Worm (Caenorhabditis elegans) whole organism, young adult: ENCODE measurements around the gene Y55F3AM.9.
A peak's percentile ranks its signal among the peaks of the same experiment; 100 is the strongest.

Experiments used
- B0019.2 ChIP-seq: fragments of 200-800 bp; sonication (Bioruptor generic); conservative IDR thresholded peaks from 2 replicates; pipeline ENCODE4 v1.3.6; 2022; ENCODE audit warnings: missing genetic modification reagents, missing genetic modification characterization, missing compliant biosample characterization
- K12H6.12 ChIP-seq: fragments of 200-800 bp; sonication (Bioruptor generic); optimal IDR thresholded peaks from 2 replicates; lab custom pipeline; 2018; ENCODE audit warnings: mild to moderate bottlenecking, missing genetic modification characterization, missing compliant biosample characterization
- T07F8.4 ChIP-seq: sonication (generic microtip); optimal IDR thresholded peaks from 2 replicates; lab custom pipeline; 2016; ENCODE audit warnings: mild to moderate bottlenecking, missing genetic modification characterization, moderate library complexity, missing compliant biosample characterization
- Y53G8AR.9 ChIP-seq: fragments of 200-800 bp; sonication (Bioruptor generic); conservative IDR thresholded peaks from 2 replicates; pipeline ENCODE4 v1.3.6; 2022; ENCODE audit warnings: missing genetic modification reagents, missing genetic modification characterization, missing compliant biosample characterization
- ama-1 ChIP-seq, 3 experiments: fragments of 150-350 bp in 1 of 3; sonication (generic microtip) in 2 of 3; optimal IDR thresholded peaks; 2 replicates each; lab custom pipeline; 2014 to 2018; ENCODE audit warnings: missing biosample characterization in 2 of 3, missing genetic modification characterization in 2 of 3, missing genetic modification reagents in 2 of 3
- hrde-1 ChIP-seq: sonication (generic microtip); optimal IDR thresholded peaks from 2 replicates; lab custom pipeline; 2016; ENCODE audit warnings: missing genetic modification characterization, mild to moderate bottlenecking, missing compliant biosample characterization, moderate library complexity, missing genotype, missing genetic modification reagents, borderline replicate concordance
- lin-54 ChIP-seq: fragments of 200-800 bp; sonication (Bioruptor generic); optimal IDR thresholded peaks from 2 replicates; lab custom pipeline; 2018; ENCODE audit warnings: mild to moderate bottlenecking, missing genetic modification characterization, missing compliant biosample characterization
- nhr-90 ChIP-seq: sonication (generic microtip); optimal IDR thresholded peaks from 2 replicates; lab custom pipeline; 2016; ENCODE audit warnings: missing genotype, mild to moderate bottlenecking, missing genetic modification characterization, missing compliant biosample characterization
- snpc-4 ChIP-seq, 5 experiments: fragments of 150-350 bp in 1 of 5; sonication (generic microtip) in 4 of 5; optimal IDR thresholded peaks; 2 replicates each; lab custom pipeline; 2014 to 2018; ENCODE audit warnings: missing genetic modification characterization in 5 of 5, missing biosample characterization in 3 of 5, antibody characterized with exemption in 2 of 5, mild to moderate bottlenecking in 2 of 5, missing compliant biosample characterization in 2 of 5, missing genotype in 2 of 5, moderate library complexity in 2 of 5, missing genetic modification reagents in 1 of 5
- unc-62 ChIP-seq: fragments of 150-350 bp; optimal IDR thresholded peaks from 2 replicates; lab custom pipeline; 2014; ENCODE audit warnings: missing biosample characterization, missing genetic modification reagents, missing genetic modification characterization
- zfh-2 ChIP-seq: fragments of 200-800 bp; sonication (Bioruptor generic); conservative IDR thresholded peaks from 2 replicates; pipeline ENCODE4 v1.3.6; 2022; ENCODE audit warnings: missing genetic modification reagents, missing genetic modification characterization, missing compliant biosample characterization

ce11 chrIV:1019801-1020200 lies 10.3 kb upstream of the Y55F3AM.9 start:
- TF ChIP-seq nhr-90 = no peak
- no peak for TF ChIP-seq T07F8.4 (tag; lab: Kevin White, UChicago)
- TF ChIP-seq unc-62 (GFP tag; lab: Kevin White, UChicago) = no peak
- TF ChIP-seq zfh-2 (GFP tag; lab: Robert Waterston, UW) = peak; percentile 53
- TF ChIP-seq snpc-4 (GFP tag; optimal IDR thresholded peaks at IDR 0.05; lab: Kevin White, UChicago) = no peak
- TF ChIP-seq snpc-4 (tag; optimal IDR thresholded peaks at IDR 0.05; lab: Kevin White, UChicago) = no peak
- no peak for TF ChIP-seq lin-54 (GFP tag; lab: Kevin White, UChicago)
- TF ChIP-seq K12H6.12 = no peak
- TF ChIP-seq ama-1 (optimal IDR thresholded peaks at IDR 0.05; lab: Kevin White, UChicago) = no peak
- no peak for TF ChIP-seq ama-1 (GFP tag; optimal IDR thresholded peaks at IDR 0.05; lab: Kevin White, UChicago)
- no peak for TF ChIP-seq Y53G8AR.9 (GFP tag; lab: Robert Waterston, UW)
- TF ChIP-seq B0019.2 (GFP tag; lab: Robert Waterston, UW) = no peak
- no peak for TF ChIP-seq hrde-1 (tag; lab: Kevin White, UChicago)
